Fruit fly (Drosophila melanogaster) Kc167 (cell line): ENCODE data around the gene CheA7a.

ENCODE experiments used
- Myc ChIP-seq: fragments of >200 bp; optimal IDR thresholded peaks from 2 replicates; lab custom pipeline; 2017; ENCODE audit warnings: missing external identifiers
- h ChIP-seq: fragments of >200 bp; optimal IDR thresholded peaks from 3 replicates; lab custom pipeline; 2018; ENCODE audit warnings: missing external identifiers
- psq ChIP-seq: fragments of >200 bp; optimal IDR thresholded peaks from 2 replicates; lab custom pipeline; 2017; ENCODE audit warnings: missing external identifiers

dm6 chrX:7382890-7383289 lies 5.0 kb downstream of the CheA7a start, which contains the start of gene CG42781:
- no peak for TF ChIP-seq h
- TF ChIP-seq psq (lab: Kevin White, UChicago): no peak
- TF ChIP-seq Myc (lab: Kevin White, UChicago): no peak
